Fruit fly (Drosophila melanogaster): ENCODE data around the gene Urm1.

Urm1 gene

dm6 chr3L:7624561-7624960 is 15.7 kb downstream of the Urm1 start:
- TF ChIP-seq ttk (optimal IDR thresholded peaks at IDR 0.05) (no peak), h (optimal IDR thresholded peaks at IDR 0.05) (no peak), insv (optimal IDR thresholded peaks at IDR 0.05) (no peak), Sin3A (optimal IDR thresholded peaks at IDR 0.05) (no peak), psq (optimal IDR thresholded peaks at IDR 0.05) (no peak), Myc (optimal IDR thresholded peaks at IDR 0.05) (no peak)

dm6 chr3L:7617436-7617979 is 22.7 kb downstream of the Urm1 start:
- TF ChIP-seq h (optimal IDR thresholded peaks at IDR 0.05) (no peak), insv (optimal IDR thresholded peaks at IDR 0.05) (no peak), Myc (optimal IDR thresholded peaks at IDR 0.05) (no peak)

- TF ChIP-seq Sin3A (optimal IDR thresholded peaks at IDR 0.05) (no peak), psq (optimal IDR thresholded peaks at IDR 0.05) (no peak), ttk (optimal IDR thresholded peaks at IDR 0.05) (no peak), insv (optimal IDR thresholded peaks at IDR 0.05) (no peak), Myc (optimal IDR thresholded peaks at IDR 0.05) (no peak), h (optimal IDR thresholded peaks at IDR 0.05) (no peak)
These were observed 26.0 kb downstream of the Urm1 start for dm6 chr3L:7614226-7614625.

- TF ChIP-seq insv (optimal IDR thresholded peaks at IDR 0.05) (no peak), ttk (optimal IDR thresholded peaks at IDR 0.05) (no peak), psq (optimal IDR thresholded peaks at IDR 0.05) (no peak), h (optimal IDR thresholded peaks at IDR 0.05) (no peak), Myc (optimal IDR thresholded peaks at IDR 0.05) (no peak), Sin3A (optimal IDR thresholded peaks at IDR 0.05) (no peak)
These were observed 29.0 kb downstream of the Urm1 start for dm6 chr3L:7611229-7611628.

- TF ChIP-seq Sin3A (optimal IDR thresholded peaks at IDR 0.05) (no peak), ttk (optimal IDR thresholded peaks at IDR 0.05) (no peak), insv (optimal IDR thresholded peaks at IDR 0.05) (no peak), Myc (optimal IDR thresholded peaks at IDR 0.05) (no peak), psq (optimal IDR thresholded peaks at IDR 0.05) (no peak), h (optimal IDR thresholded peaks at IDR 0.05) (no peak)
These were observed 29.7 kb downstream of the Urm1 start for dm6 chr3L:7610522-7610921.

dm6 chr3L:7606336-7607001 is 33.8 kb downstream of the Urm1 start:
- TF ChIP-seq insv (optimal IDR thresholded peaks at IDR 0.05) (no peak), h (optimal IDR thresholded peaks at IDR 0.05) (no peak), ttk (optimal IDR thresholded peaks at IDR 0.05) (no peak), Myc (optimal IDR thresholded peaks at IDR 0.05) (no peak), Sin3A (optimal IDR thresholded peaks at IDR 0.05) (no peak), psq (optimal IDR thresholded peaks at IDR 0.05) (no peak)

- TF ChIP-seq Sin3A (optimal IDR thresholded peaks at IDR 0.05) (no peak), insv (optimal IDR thresholded peaks at IDR 0.05) (no peak), Myc (optimal IDR thresholded peaks at IDR 0.05) (no peak), ttk (optimal IDR thresholded peaks at IDR 0.05) (no peak), h (optimal IDR thresholded peaks at IDR 0.05) (no peak)
These were observed 35.4 kb downstream of the Urm1 start for dm6 chr3L:7604863-7605262.

dm6 chr3L:7603397-7603796 is 36.8 kb downstream of the Urm1 start:
- TF ChIP-seq h (optimal IDR thresholded peaks at IDR 0.05), result no peak

dm6 chr3L:7601122-7601841 is 39.0 kb downstream of the Urm1 start:
- TF ChIP-seq psq (optimal IDR thresholded peaks at IDR 0.05) (no peak), insv (optimal IDR thresholded peaks at IDR 0.05) (no peak), ttk (optimal IDR thresholded peaks at IDR 0.05) (no peak), Myc (optimal IDR thresholded peaks at IDR 0.05) (no peak), h (optimal IDR thresholded peaks at IDR 0.05) (no peak), Sin3A (optimal IDR thresholded peaks at IDR 0.05) (no peak)

- TF ChIP-seq psq (optimal IDR thresholded peaks at IDR 0.05), result no peak
- TF ChIP-seq Sin3A (optimal IDR thresholded peaks at IDR 0.05), result no peak
- TF ChIP-seq h (optimal IDR thresholded peaks at IDR 0.05), result no peak
- TF ChIP-seq Myc (optimal IDR thresholded peaks at IDR 0.05), result no peak
- TF ChIP-seq ttk (optimal IDR thresholded peaks at IDR 0.05), result no peak
- no peak for TF ChIP-seq insv (optimal IDR thresholded peaks at IDR 0.05)
These were observed 41.9 kb downstream of the Urm1 start for dm6 chr3L:7598329-7598728.

- TF ChIP-seq insv (optimal IDR thresholded peaks at IDR 0.05) (no peak), Sin3A (optimal IDR thresholded peaks at IDR 0.05) (no peak), h (optimal IDR thresholded peaks at IDR 0.05) (no peak), Myc (optimal IDR thresholded peaks at IDR 0.05) (no peak), ttk (optimal IDR thresholded peaks at IDR 0.05) (no peak), psq (optimal IDR thresholded peaks at IDR 0.05) (no peak)
These were observed 47.5 kb downstream of the Urm1 start, which contains the start of gene Pura for dm6 chr3L:7592791-7593190. Gene Pura, plus strand, starts transcription at chr3L:7593091.

dm6 chr3L:7592113-7592752 is 48.0 kb downstream of the Urm1 start:
- TF ChIP-seq insv (optimal IDR thresholded peaks at IDR 0.05) (no peak), ttk (optimal IDR thresholded peaks at IDR 0.05) (no peak), h (optimal IDR thresholded peaks at IDR 0.05) (no peak), Myc (optimal IDR thresholded peaks at IDR 0.05) (no peak), Sin3A (optimal IDR thresholded peaks at IDR 0.05) (no peak), psq (optimal IDR thresholded peaks at IDR 0.05) (no peak)
